Worm (Caenorhabditis elegans) whole organism, L2 larva: ENCODE data around the gene M106.8.
A peak's percentile ranks its signal among the peaks of the same experiment; 100 is the strongest.

Experiments
- C34F6.9 ChIP-seq: fragments of 150-350 bp; optimal IDR thresholded peaks from 2 replicates; lab custom pipeline; 2014; ENCODE audit warnings: missing biosample characterization, missing genetic modification characterization
- F13H6.1 ChIP-seq: sonication (generic microtip); optimal IDR thresholded peaks from 2 replicates; lab custom pipeline; 2016; ENCODE audit warnings: missing genetic modification characterization, missing compliant biosample characterization
- R02D3.7 ChIP-seq: fragments of 150-350 bp; optimal IDR thresholded peaks from 2 replicates; lab custom pipeline; 2014; ENCODE audit warnings: missing biosample characterization, missing genetic modification characterization
- Y55F3AM.14 ChIP-seq: fragments of 200-800 bp; sonication (Bioruptor generic); optimal IDR thresholded peaks from 2 replicates; lab custom pipeline; 2018; ENCODE audit warnings: mild to moderate bottlenecking, missing genetic modification characterization, missing compliant biosample characterization
- ZK546.5 ChIP-seq: sonication (generic microtip); optimal IDR thresholded peaks from 2 replicates; lab custom pipeline; 2017; ENCODE audit warnings: missing biosample characterization, missing genetic modification characterization
- alr-1 ChIP-seq: fragments of 150-350 bp; optimal IDR thresholded peaks from 2 replicates; lab custom pipeline; 2014; ENCODE audit warnings: missing biosample characterization, missing genetic modification characterization
- aly-2 ChIP-seq: fragments of 150-350 bp; optimal IDR thresholded peaks from 2 replicates; lab custom pipeline; 2014; ENCODE audit warnings: missing biosample characterization, missing genetic modification characterization
- ama-1 ChIP-seq: fragments of 150-350 bp; optimal IDR thresholded peaks from 2 replicates; lab custom pipeline; 2018; ENCODE audit warnings: inconsistent platforms
- blmp-1 ChIP-seq: sonication (generic microtip); optimal IDR thresholded peaks from 2 replicates; lab custom pipeline; 2017; ENCODE audit warnings: missing genetic modification characterization, mild to moderate bottlenecking, missing compliant biosample characterization, antibody characterized with exemption, moderate library complexity; ENCODE audit not compliant: insufficient read depth
- ceh-16 ChIP-seq: fragments of 150-350 bp; optimal IDR thresholded peaks from 2 replicates; lab custom pipeline; 2014; ENCODE audit warnings: missing biosample characterization, missing genetic modification characterization
- ceh-82 ChIP-seq: fragments of 150-350 bp; optimal IDR thresholded peaks from 2 replicates; lab custom pipeline; 2014; ENCODE audit warnings: missing biosample characterization, missing genetic modification characterization
- crh-2 ChIP-seq: sonication (generic microtip); optimal IDR thresholded peaks from 2 replicates; lab custom pipeline; 2017; ENCODE audit warnings: missing biosample characterization, missing genetic modification characterization
- dmd-4 ChIP-seq: sonication (generic microtip); optimal IDR thresholded peaks from 2 replicates; lab custom pipeline; 2017; ENCODE audit warnings: missing biosample characterization, missing genetic modification characterization
- egl-27 ChIP-seq: sonication (generic microtip); optimal IDR thresholded peaks from 3 replicates; lab custom pipeline; 2017; ENCODE audit warnings: missing biosample characterization, missing genetic modification reagents, missing genetic modification characterization
- elt-1 ChIP-seq: fragments of 150-350 bp; optimal IDR thresholded peaks from 2 replicates; lab custom pipeline; 2014; ENCODE audit warnings: missing biosample characterization, missing genetic modification characterization
- elt-3 ChIP-seq: sonication (generic microtip); optimal IDR thresholded peaks from 2 replicates; lab custom pipeline; 2017; ENCODE audit warnings: missing biosample characterization, missing genetic modification characterization
- fos-1 ChIP-seq: fragments of 150-350 bp; optimal IDR thresholded peaks from 2 replicates; lab custom pipeline; 2014; ENCODE audit warnings: missing biosample characterization, missing genetic modification characterization
- gmeb-1 ChIP-seq: fragments of 150-350 bp; optimal IDR thresholded peaks from 2 replicates; lab custom pipeline; 2014; ENCODE audit warnings: missing biosample characterization, missing genetic modification characterization
- lin-11 ChIP-seq: fragments of 150-350 bp; sonication (generic microtip); optimal IDR thresholded peaks from 2 replicates; lab custom pipeline; 2014; ENCODE audit warnings: missing biosample characterization, missing genetic modification characterization, inconsistent platforms, mixed read lengths
- lin-13 ChIP-seq: fragments of 150-350 bp; optimal IDR thresholded peaks from 2 replicates; lab custom pipeline; 2014; ENCODE audit warnings: missing biosample characterization, missing genetic modification reagents, missing genetic modification characterization
- lin-39 ChIP-seq: fragments of 150-350 bp; optimal IDR thresholded peaks from 2 replicates; lab custom pipeline; 2014; ENCODE audit warnings: missing biosample characterization, missing genetic modification reagents, missing genetic modification characterization
- lsy-2 ChIP-seq, 2 experiments: fragments of 150-350 bp in 1 of 2; sonication (generic microtip) in 1 of 2; optimal IDR thresholded peaks; 2 replicates each; lab custom pipeline; 2014 to 2017; ENCODE audit warnings: missing biosample characterization in 2 of 2, missing genetic modification characterization in 2 of 2
- mab-5 ChIP-seq: fragments of 150-350 bp; optimal IDR thresholded peaks from 2 replicates; lab custom pipeline; 2014; ENCODE audit warnings: missing biosample characterization, missing genetic modification characterization
- mbf-1 ChIP-seq: sonication (generic microtip); optimal IDR thresholded peaks from 2 replicates; lab custom pipeline; 2017; ENCODE audit warnings: missing biosample characterization, missing genetic modification characterization
- mdl-1 ChIP-seq, 2 experiments: fragments of 150-350 bp in 1 of 2; sonication (generic microtip) in 1 of 2; optimal IDR thresholded peaks; 2 replicates each; lab custom pipeline; 2017; ENCODE audit warnings: missing biosample characterization in 2 of 2, missing genetic modification characterization in 2 of 2
- nhr-10 ChIP-seq: sonication (generic microtip); optimal IDR thresholded peaks from 2 replicates; lab custom pipeline; 2017; ENCODE audit warnings: missing biosample characterization, missing genetic modification characterization
- nhr-11 ChIP-seq: fragments of 150-350 bp; optimal IDR thresholded peaks from 2 replicates; lab custom pipeline; 2014; ENCODE audit warnings: missing biosample characterization, missing genetic modification characterization
- nhr-12 ChIP-seq: fragments of 150-350 bp; optimal IDR thresholded peaks from 2 replicates; lab custom pipeline; 2014; ENCODE audit warnings: missing biosample characterization, missing genetic modification characterization
- nhr-129 ChIP-seq: fragments of 150-350 bp; optimal IDR thresholded peaks from 2 replicates; lab custom pipeline; 2014; ENCODE audit warnings: missing biosample characterization, missing genetic modification characterization
- nhr-21 ChIP-seq: fragments of 150-350 bp; optimal IDR thresholded peaks from 2 replicates; lab custom pipeline; 2014; ENCODE audit warnings: missing biosample characterization, missing genetic modification characterization
- nhr-23 ChIP-seq: fragments of 150-350 bp; optimal IDR thresholded peaks from 2 replicates; lab custom pipeline; 2014; ENCODE audit warnings: missing biosample characterization, missing genetic modification reagents, missing genetic modification characterization
- nhr-237 ChIP-seq: fragments of 150-350 bp; optimal IDR thresholded peaks from 2 replicates; lab custom pipeline; 2014; ENCODE audit warnings: missing biosample characterization, missing genetic modification characterization
- nhr-25 ChIP-seq: fragments of 150-350 bp; sonication (generic microtip); optimal IDR thresholded peaks from 3 replicates; lab custom pipeline; 2014; ENCODE audit warnings: missing biosample characterization, missing genetic modification characterization
- nhr-6 ChIP-seq: fragments of 150-350 bp; optimal IDR thresholded peaks from 2 replicates; lab custom pipeline; 2014; ENCODE audit warnings: missing biosample characterization, missing genetic modification characterization
- nhr-77 ChIP-seq: fragments of 150-350 bp; optimal IDR thresholded peaks from 2 replicates; lab custom pipeline; 2014; ENCODE audit warnings: missing biosample characterization, missing genetic modification characterization
- peb-1 ChIP-seq: fragments of 150-350 bp; optimal IDR thresholded peaks from 2 replicates; lab custom pipeline; 2014; ENCODE audit warnings: missing biosample characterization, missing genetic modification characterization
- sem-4 ChIP-seq: fragments of 150-350 bp; optimal IDR thresholded peaks from 2 replicates; lab custom pipeline; 2014; ENCODE audit warnings: missing biosample characterization, missing genetic modification reagents, missing genetic modification characterization
- skn-1 ChIP-seq: sonication (generic microtip); optimal IDR thresholded peaks from 2 replicates; lab custom pipeline; 2017; ENCODE audit warnings: missing biosample characterization, missing genetic modification characterization
- sma-3 ChIP-seq: sonication (generic microtip); optimal IDR thresholded peaks from 2 replicates; lab custom pipeline; 2016; ENCODE audit warnings: missing genetic modification reagents, missing genetic modification characterization, missing compliant biosample characterization
- sma-9 ChIP-seq, 2 experiments: fragments of 150-350 bp in 1 of 2; sonication (generic microtip) in 1 of 2; optimal IDR thresholded peaks; 2 replicates each; lab custom pipeline; 2014 to 2016; ENCODE audit warnings: missing genetic modification characterization in 2 of 2, mild to moderate bottlenecking in 1 of 2, missing biosample characterization in 1 of 2, missing compliant biosample characterization in 1 of 2, missing genetic modification reagents in 1 of 2, moderate library complexity in 1 of 2
- snpc-4 ChIP-seq: fragments of 150-350 bp; optimal IDR thresholded peaks from 2 replicates; lab custom pipeline; 2014; ENCODE audit warnings: missing biosample characterization, missing genetic modification characterization
- unc-39 ChIP-seq: fragments of 150-350 bp; optimal IDR thresholded peaks from 2 replicates; lab custom pipeline; 2014; ENCODE audit warnings: missing biosample characterization, missing genetic modification characterization
- unc-55 ChIP-seq: fragments of 150-350 bp; sonication (generic microtip); optimal IDR thresholded peaks from 3 replicates; lab custom pipeline; 2014; ENCODE audit warnings: missing biosample characterization, missing genetic modification reagents, missing genetic modification characterization
- unc-62 ChIP-seq: fragments of 150-350 bp; optimal IDR thresholded peaks from 2 replicates; lab custom pipeline; 2014; ENCODE audit warnings: missing biosample characterization, missing genetic modification reagents, missing genetic modification characterization
- zag-1 ChIP-seq: fragments of 150-350 bp; optimal IDR thresholded peaks from 2 replicates; lab custom pipeline; 2014; ENCODE audit warnings: missing biosample characterization, missing genetic modification characterization
- ztf-1 ChIP-seq: fragments of 200-800 bp; sonication (Bioruptor generic); conservative IDR thresholded peaks from 2 replicates; pipeline ENCODE4 v1.3.6; 2022; ENCODE audit warnings: missing genetic modification characterization, missing compliant biosample characterization
- ztf-11 ChIP-seq: sonication (generic microtip); optimal IDR thresholded peaks from 2 replicates; lab custom pipeline; 2017; ENCODE audit warnings: missing biosample characterization, missing genetic modification characterization
- ztf-4 ChIP-seq: fragments of 150-350 bp; optimal IDR thresholded peaks from 2 replicates; lab custom pipeline; 2014; ENCODE audit warnings: missing biosample characterization, missing genetic modification characterization

M106.8 gene

DNA sequence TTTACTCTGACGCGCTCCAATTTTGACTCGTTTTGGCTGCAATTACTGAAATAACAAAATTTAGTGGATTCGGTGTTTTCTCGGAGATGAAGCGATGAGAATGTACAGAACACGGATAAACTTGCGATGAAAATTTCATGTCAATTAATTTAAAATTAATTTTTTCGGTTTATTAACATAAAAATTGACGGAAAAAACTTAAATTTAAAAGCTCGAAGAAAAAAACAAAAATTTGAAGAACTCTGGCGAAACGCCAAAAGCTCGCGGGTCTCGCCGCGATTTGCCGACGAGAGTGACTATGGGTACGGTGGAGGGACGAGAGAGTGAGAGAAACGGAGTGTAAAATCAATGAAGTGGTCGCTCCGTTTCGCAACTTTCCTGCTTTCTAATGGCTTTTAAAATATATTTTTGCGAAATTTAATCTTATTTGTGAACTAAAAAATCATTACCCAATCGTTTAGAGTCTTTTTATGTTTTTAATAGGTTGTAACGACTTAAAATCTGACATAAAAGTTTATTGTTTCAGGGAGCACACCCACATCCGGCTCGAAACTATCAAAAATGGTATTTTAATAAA lies 25.3 kb upstream of the M106.8 start, which contains the start of the genes gmps-1 and cap-2 (continued):
- TF ChIP-seq unc-62 (GFP tag; lab: Kevin White, UChicago) = peak; percentile 87

DNA sequence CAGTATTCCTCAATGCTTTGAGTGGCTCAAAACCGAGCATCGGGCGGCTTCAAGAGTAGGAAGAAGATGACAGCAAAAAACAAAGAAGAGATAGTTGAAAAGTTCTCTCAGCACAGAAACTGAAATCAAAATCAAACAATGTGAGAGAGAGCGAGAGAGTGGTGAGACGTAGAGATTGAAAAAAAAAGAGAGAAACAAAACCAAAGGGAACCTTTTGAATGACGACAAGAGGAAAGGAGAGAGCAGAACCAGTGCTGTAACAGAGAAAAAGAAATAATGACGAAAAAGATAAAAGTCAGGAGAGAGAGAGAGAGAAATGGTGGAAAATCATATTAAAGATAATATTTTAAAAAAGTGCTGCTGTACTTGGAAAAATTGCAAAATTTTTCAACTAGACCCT lies 23.8 kb upstream of the M106.8 start:
- TF ChIP-seq ceh-16 (tag; lab: Kevin White, UChicago) (no peak), nhr-129 (tag; lab: Kevin White, UChicago) (peak; percentile 42), elt-1 (tag; lab: Kevin White, UChicago) (no peak), sem-4 (tag; lab: Kevin White, UChicago) (no peak), blmp-1 (tag; lab: Kevin White, UChicago) (no peak), snpc-4 (tag; lab: Kevin White, UChicago) (no peak), nhr-12 (tag; lab: Kevin White, UChicago) (no peak), nhr-6 (tag; lab: Kevin White, UChicago) (no peak), ztf-1 (GFP tag; lab: Robert Waterston, UW) (no peak), ceh-82 (tag; lab: Kevin White, UChicago) (no peak), crh-2 (tag; lab: Kevin White, UChicago) (peak; percentile 69), nhr-21 (tag; lab: Kevin White, UChicago) (no peak), lin-13 (GFP tag; lab: Kevin White, UChicago) (no peak), egl-27 (tag; lab: Kevin White, UChicago) (no peak), lin-11 (tag; lab: Kevin White, UChicago) (no peak), sma-9 (GFP tag; optimal IDR thresholded peaks at IDR 0.05; lab: Kevin White, UChicago) (peak; percentile 29), sma-9 (tag; optimal IDR thresholded peaks at IDR 0.05; lab: Kevin White, UChicago) (no peak), mab-5 (tag; lab: Kevin White, UChicago) (no peak), skn-1 (tag; lab: Kevin White, UChicago) (no peak), unc-39 (tag; lab: Kevin White, UChicago) (no peak), elt-3 (tag; lab: Kevin White, UChicago) (no peak), R02D3.7 (tag; lab: Kevin White, UChicago) (no peak), nhr-25 (tag; lab: Kevin White, UChicago) (no peak), aly-2 (no peak), peb-1 (tag; lab: Kevin White, UChicago) (no peak), nhr-23 (tag; lab: Kevin White, UChicago) (no peak), nhr-11 (tag; lab: Kevin White, UChicago) (no peak), lsy-2 (tag; optimal IDR thresholded peaks at IDR 0.05; lab: Kevin White, UChicago) (peak in 1 of 2 experiments; percentile 73), nhr-237 (no peak), nhr-10 (tag; lab: Kevin White, UChicago) (no peak), dmd-4 (tag; lab: Kevin White, UChicago) (no peak), unc-55 (GFP tag; lab: Kevin White, UChicago) (peak; percentile 30), zag-1 (tag; lab: Kevin White, UChicago) (no peak), F13H6.1 (peak; percentile 59), lin-39 (tag; lab: Kevin White, UChicago) (no peak), ZK546.5 (tag; lab: Kevin White, UChicago) (no peak), C34F6.9 (tag; lab: Kevin White, UChicago) (peak; percentile 42), nhr-77 (tag; lab: Kevin White, UChicago) (no peak), gmeb-1 (peak; percentile 30), ama-1 (lab: Kevin White, UChicago) (no peak), mbf-1 (tag; lab: Kevin White, UChicago) (no peak), Y55F3AM.14 (GFP tag; lab: Kevin White, UChicago) (no peak), mdl-1 (tag; optimal IDR thresholded peaks at IDR 0.05; lab: Kevin White, UChicago) (no peak), unc-62 (GFP tag; lab: Kevin White, UChicago) (no peak), sma-3 (GFP tag; lab: Kevin White, UChicago) (no peak), ztf-4 (no peak), alr-1 (tag; lab: Kevin White, UChicago) (no peak), fos-1 (tag; lab: Kevin White, UChicago) (peak; percentile 54), ztf-11 (tag; lab: Kevin White, UChicago) (no peak)
